Fruit fly (Drosophila melanogaster): Measurements from ENCODE around the gene CG5674.
A peak's percentile ranks its signal among the peaks of the same experiment; 100 is the strongest.

DNA sequence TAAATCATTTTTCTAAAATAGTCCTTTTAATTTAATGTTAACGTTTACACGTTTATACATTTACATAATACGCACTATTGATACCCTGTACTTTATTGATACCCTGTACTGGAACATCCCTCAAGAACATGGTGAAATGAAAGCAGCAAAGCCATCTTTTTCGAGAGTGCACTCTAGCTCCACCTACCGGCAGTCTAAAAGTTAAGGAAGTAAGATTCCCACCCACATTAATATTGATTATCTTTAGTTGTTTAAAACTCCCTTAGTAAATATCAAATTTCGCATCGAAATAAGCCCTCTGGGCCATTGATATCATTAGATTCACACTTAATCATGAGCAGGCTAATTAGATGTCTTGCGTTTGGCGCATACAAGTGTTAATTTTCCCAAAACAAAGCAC, 4.9 kb upstream of the CG5674 start:
- TF ChIP-seq CTCF (optimal IDR thresholded peaks at IDR 0.05) (peak; percentile 54 to 75), CG8478 (optimal IDR thresholded peaks at IDR 0.05) (no peak)

Measured in S2 (cell line).